Worm (Caenorhabditis elegans): ENCODE measurements around the gene F16G10.3.

- TF ChIP-seq him-1 (tag; optimal IDR thresholded peaks at IDR 0.05) (no peak), W03F9.2 (tag; optimal IDR thresholded peaks at IDR 0.05) (no peak), dao-5 (tag; optimal IDR thresholded peaks at IDR 0.05) (no peak)
Observed at ce11 chrII:2383334-2383733, 11.1 kb downstream of the F16G10.3 start, which contains the start of gene F16G10.8.

Data from whole organism, L4/young adult.